Fruit fly (Drosophila melanogaster) whole organism, embryonic: ENCODE data around the gene CG17803.

Experiments
- B-H1 ChIP-seq: fragments of 200-800 bp; sonication (Bioruptor generic); IDR thresholded peaks from 3 replicates; pipeline ENCODE4 v1.3.6; 2022; ENCODE audit warnings: missing biosample characterization, missing genetic modification characterization
- CG1024 ChIP-seq: fragments of 200-800 bp; sonication (Bioruptor generic); IDR thresholded peaks from 2 replicates; pipeline ENCODE4 v1.3.6; 2022; ENCODE audit warnings: missing biosample characterization, missing genetic modification characterization
- CG10654 ChIP-seq: fragments of 200-800 bp; sonication (Bioruptor generic); optimal IDR thresholded peaks from 2 replicates; lab custom pipeline; 2016; ENCODE audit warnings: missing biosample characterization, missing genetic modification characterization
- CG11247 ChIP-seq: fragments of 200-800 bp; sonication (Bioruptor generic); IDR thresholded peaks from 2 replicates; pipeline ENCODE4 v1.3.6; 2022; ENCODE audit warnings: missing biosample characterization, missing genetic modification characterization
- CG11398 ChIP-seq: fragments of 200-800 bp; sonication (Bioruptor generic); optimal IDR thresholded peaks from 2 replicates; lab custom pipeline; 2016; ENCODE audit warnings: missing biosample characterization, missing genetic modification characterization
- CG11696 ChIP-seq: fragments of 200-800 bp; sonication (Bioruptor generic); IDR thresholded peaks from 2 replicates; pipeline ENCODE4 v1.3.6; 2022; ENCODE audit warnings: missing biosample characterization, missing genetic modification characterization
- CG11723 ChIP-seq: fragments of 200-800 bp; sonication (Bioruptor generic); optimal IDR thresholded peaks from 2 replicates; lab custom pipeline; 2017; ENCODE audit warnings: missing biosample characterization, mild to moderate bottlenecking, missing genetic modification characterization
- CG15514 ChIP-seq: fragments of 200-800 bp; sonication (Bioruptor generic); optimal IDR thresholded peaks from 3 replicates; lab custom pipeline; 2017; ENCODE audit warnings: missing biosample characterization, missing genetic modification characterization, mild to moderate bottlenecking, moderate library complexity, missing genetic modification reagents
- CG2129 ChIP-seq: fragments of 200-800 bp; sonication (Bioruptor generic); IDR thresholded peaks from 2 replicates; pipeline ENCODE4 v1.3.6; 2022; ENCODE audit warnings: missing biosample characterization, missing genetic modification characterization; ENCODE audit not compliant: partially characterized antibody
- CG2889 ChIP-seq: fragments of 200-800 bp; sonication (Bioruptor generic); IDR thresholded peaks from 3 replicates; pipeline ENCODE4 v1.3.6; 2022; ENCODE audit warnings: missing biosample characterization, missing genetic modification characterization
- CG33557 ChIP-seq: fragments of 200-800 bp; sonication (Bioruptor generic); optimal IDR thresholded peaks from 2 replicates; lab custom pipeline; 2019; ENCODE audit warnings: missing biosample characterization, mild to moderate bottlenecking, missing genetic modification characterization, moderate library complexity
- CG3847 ChIP-seq: fragments of 200-800 bp; sonication (Bioruptor generic); IDR thresholded peaks from 2 replicates; pipeline ENCODE4 v1.3.6; 2022; ENCODE audit warnings: missing biosample characterization, missing genetic modification characterization
- CG3995 ChIP-seq: fragments of 200-800 bp; sonication (Bioruptor generic); optimal IDR thresholded peaks from 3 replicates; lab custom pipeline; 2016; ENCODE audit warnings: missing biosample characterization, missing genetic modification characterization
- CG4617 ChIP-seq: fragments of 200-800 bp; sonication (Bioruptor generic); optimal IDR thresholded peaks from 3 replicates; lab custom pipeline; 2016; ENCODE audit warnings: missing biosample characterization, missing genetic modification characterization, borderline replicate concordance
- CG4854 ChIP-seq: fragments of 200-800 bp; sonication (Bioruptor generic); optimal IDR thresholded peaks from 2 replicates; lab custom pipeline; 2016; ENCODE audit warnings: missing biosample characterization, missing genetic modification characterization, inconsistent platforms
- CG6854 ChIP-seq: fragments of 200-800 bp; sonication (Bioruptor generic); optimal IDR thresholded peaks from 3 replicates; lab custom pipeline; 2017; ENCODE audit warnings: missing biosample characterization, mild to moderate bottlenecking, missing genetic modification characterization
- CG7271 ChIP-seq: fragments of 200-800 bp; sonication (Bioruptor generic); optimal IDR thresholded peaks from 2 replicates; lab custom pipeline; 2018; ENCODE audit warnings: missing biosample characterization, mild to moderate bottlenecking, missing genetic modification characterization, moderate library complexity
- CG7745 ChIP-seq: fragments of 200-800 bp; sonication (Bioruptor generic); optimal IDR thresholded peaks from 2 replicates; lab custom pipeline; 2018; ENCODE audit warnings: missing biosample characterization, mild to moderate bottlenecking, missing genetic modification characterization, moderate library complexity
- CG8290 ChIP-seq, 3 experiments: fragments of 200-800 bp; sonication (Bioruptor generic); optimal IDR thresholded peaks; 2 replicates each; lab custom pipeline; 2016 to 2019; ENCODE audit warnings: missing biosample characterization in 3 of 3, missing genetic modification characterization in 3 of 3, mild to moderate bottlenecking in 2 of 3, moderate library complexity in 1 of 3
- CG8944 ChIP-seq: fragments of 200-800 bp; sonication (Bioruptor generic); optimal IDR thresholded peaks from 3 replicates; lab custom pipeline; 2016; ENCODE audit warnings: missing biosample characterization, missing genetic modification characterization
- Dek ChIP-seq: fragments of 200-800 bp; sonication (Bioruptor generic); optimal IDR thresholded peaks from 3 replicates; lab custom pipeline; 2019; ENCODE audit warnings: missing biosample characterization, mild to moderate bottlenecking, missing genetic modification characterization, moderate library complexity
- Dp ChIP-seq: fragments of 200-800 bp; sonication (Bioruptor generic); optimal IDR thresholded peaks from 2 replicates; lab custom pipeline; 2018; ENCODE audit warnings: missing biosample characterization, mild to moderate bottlenecking, missing genetic modification characterization, moderate library complexity
- E2f2 ChIP-seq: fragments of 200-800 bp; sonication (Bioruptor generic); IDR thresholded peaks from 2 replicates; pipeline ENCODE4 v1.3.6; 2022; ENCODE audit warnings: missing biosample characterization, missing genetic modification characterization
- Fer3 ChIP-seq: fragments of 200-800 bp; sonication (Bioruptor generic); optimal IDR thresholded peaks from 2 replicates; lab custom pipeline; 2018; ENCODE audit warnings: missing biosample characterization, mild to moderate bottlenecking, missing genetic modification characterization, moderate library complexity
- Gug ChIP-seq: fragments of 200-800 bp; sonication (Bioruptor generic); IDR thresholded peaks from 4 replicates; pipeline ENCODE4 v1.3.6; 2022; ENCODE audit warnings: missing biosample characterization, missing genetic modification characterization
- H2.0 ChIP-seq: fragments of 200-800 bp; sonication (Bioruptor generic); IDR thresholded peaks from 2 replicates; pipeline ENCODE4 v1.3.6; 2022; ENCODE audit warnings: missing biosample characterization, missing genetic modification characterization
- HLHmδ ChIP-seq: fragments of 200-800 bp; sonication (Bioruptor generic); optimal IDR thresholded peaks from 2 replicates; lab custom pipeline; 2018; ENCODE audit warnings: missing biosample characterization, mild to moderate bottlenecking, missing genetic modification characterization, moderate library complexity
- HmgZ ChIP-seq: fragments of 200-800 bp; sonication (Bioruptor generic); optimal IDR thresholded peaks from 2 replicates; lab custom pipeline; 2018; ENCODE audit warnings: missing biosample characterization, mild to moderate bottlenecking, missing genetic modification characterization
- NFAT ChIP-seq: fragments of 200-800 bp; sonication (Bioruptor generic); IDR thresholded peaks from 2 replicates; pipeline ENCODE4 v1.3.6; 2022; ENCODE audit warnings: missing biosample characterization, missing genetic modification characterization
- Opbp ChIP-seq: fragments of 200-800 bp; sonication (Bioruptor generic); IDR thresholded peaks from 3 replicates; pipeline ENCODE4 v1.3.6; 2022; ENCODE audit warnings: missing biosample characterization, missing genetic modification characterization; ENCODE audit not compliant: partially characterized antibody
- Pdp1 ChIP-seq, 2 experiments: fragments of 200-800 bp; sonication (Bioruptor generic); optimal IDR thresholded peaks; 3 replicates each; lab custom pipeline; 2016; ENCODE audit warnings: missing biosample characterization in 2 of 2, missing genetic modification characterization in 2 of 2, mild to moderate bottlenecking in 1 of 2, moderate library complexity in 1 of 2
- Six4 ChIP-seq: fragments of 200-800 bp; sonication (Bioruptor generic); optimal IDR thresholded peaks from 2 replicates; lab custom pipeline; 2016; ENCODE audit warnings: missing biosample characterization, missing genetic modification characterization
- Sry-δ ChIP-seq: fragments of 200-800 bp; sonication (Bioruptor generic); optimal IDR thresholded peaks from 2 replicates; lab custom pipeline; 2016; ENCODE audit warnings: missing biosample characterization, missing genetic modification characterization
- Vsx1 ChIP-seq: fragments of 200-800 bp; sonication (Bioruptor generic); optimal IDR thresholded peaks from 2 replicates; lab custom pipeline; 2017; ENCODE audit warnings: missing biosample characterization, mild to moderate bottlenecking, missing genetic modification characterization, missing genetic modification reagents
- amos ChIP-seq: fragments of 200-800 bp; sonication (Bioruptor generic); IDR thresholded peaks from 2 replicates; pipeline ENCODE4 v1.3.6; 2022; ENCODE audit warnings: missing biosample characterization, missing genetic modification characterization; ENCODE audit not compliant: partially characterized antibody
- ara ChIP-seq: fragments of 200-800 bp; sonication (Bioruptor generic); IDR thresholded peaks from 2 replicates; pipeline ENCODE4 v1.3.6; 2022; ENCODE audit warnings: missing biosample characterization, missing genetic modification characterization
- dimm ChIP-seq: fragments of 200-800 bp; sonication (Bioruptor generic); IDR thresholded peaks from 2 replicates; pipeline ENCODE4 v1.3.6; 2022; ENCODE audit warnings: missing biosample characterization, missing genetic modification characterization
- disco-r ChIP-seq: fragments of 200-800 bp; sonication (Bioruptor generic); optimal IDR thresholded peaks from 2 replicates; lab custom pipeline; 2016; ENCODE audit warnings: missing biosample characterization, missing genetic modification characterization
- dmrt11E ChIP-seq: fragments of 200-800 bp; sonication (Bioruptor generic); optimal IDR thresholded peaks from 3 replicates; lab custom pipeline; 2018; ENCODE audit warnings: missing biosample characterization, mild to moderate bottlenecking, missing genetic modification characterization, moderate library complexity
- fd3F ChIP-seq: fragments of 200-800 bp; sonication (Bioruptor generic); optimal IDR thresholded peaks from 2 replicates; lab custom pipeline; 2018; ENCODE audit warnings: missing biosample characterization, mild to moderate bottlenecking, missing genetic modification characterization, moderate library complexity
- fd96Cb ChIP-seq: fragments of 200-800 bp; sonication (Bioruptor generic); optimal IDR thresholded peaks from 2 replicates; lab custom pipeline; 2018; ENCODE audit warnings: missing biosample characterization, mild to moderate bottlenecking, missing genetic modification characterization, moderate library complexity
- inv ChIP-seq: fragments of 200-800 bp; sonication (Bioruptor generic); IDR thresholded peaks from 2 replicates; pipeline ENCODE4 v1.3.6; 2022; ENCODE audit warnings: missing biosample characterization, missing genetic modification characterization; ENCODE audit not compliant: partially characterized antibody
- lov ChIP-seq, 2 experiments: fragments of 200-800 bp in 1 of 2; fragments of >200 bp in 1 of 2; sonication (Bioruptor generic) in 1 of 2; IDR thresholded peaks in 1 of 2; optimal IDR thresholded peaks in 1 of 2; 2 replicates in 1 of 2; 3 replicates in 1 of 2; pipeline versions ENCODE4 v1.3.6 to Lab custom; 2017 to 2022; ENCODE audit warnings: missing biosample characterization in 1 of 2, missing genetic modification characterization in 1 of 2
- ranshi ChIP-seq: fragments of 200-800 bp; sonication (Bioruptor generic); IDR thresholded peaks from 2 replicates; pipeline ENCODE4 v1.3.6; 2022; ENCODE audit warnings: missing biosample characterization, missing genetic modification characterization
- scrt ChIP-seq: fragments of 200-800 bp; sonication (Bioruptor generic); optimal IDR thresholded peaks from 2 replicates; lab custom pipeline; 2018; ENCODE audit warnings: missing biosample characterization, mild to moderate bottlenecking, missing genetic modification characterization, moderate library complexity
- sens-2 ChIP-seq: fragments of 200-800 bp; sonication (Bioruptor generic); IDR thresholded peaks from 2 replicates; pipeline ENCODE4 v1.3.6; 2022; ENCODE audit warnings: missing biosample characterization, missing genetic modification characterization
- shn ChIP-seq: fragments of 200-800 bp; sonication (Bioruptor generic); optimal IDR thresholded peaks from 3 replicates; lab custom pipeline; 2016; ENCODE audit warnings: missing biosample characterization, missing genetic modification characterization
- sna ChIP-seq: fragments of 200-800 bp; sonication (Bioruptor generic); IDR thresholded peaks from 2 replicates; pipeline ENCODE4 v1.3.6; 2022; ENCODE audit warnings: missing biosample characterization, missing genetic modification characterization; ENCODE audit not compliant: partially characterized antibody
- vvl ChIP-seq: fragments of 200-800 bp; sonication (Bioruptor generic); IDR thresholded peaks from 2 replicates; pipeline ENCODE4 v1.3.6; 2022; ENCODE audit warnings: missing biosample characterization, missing genetic modification characterization
- yki ChIP-seq: fragments of >200 bp; optimal IDR thresholded peaks from 3 replicates; lab custom pipeline; 2018

The CG17803 gene

dm6 chr3R:17809014-17809413, 7.7 kb upstream of the CG17803 start, which contains the start of gene Odj (continued):
- TF ChIP-seq Fer3 (tag; lab: Kevin White, UChicago) (no peak), CG7745 (peak; percentile 85), Gug (GFP tag; lab: Robert Waterston, UW) (no peak), CG2129 (GFP tag; lab: Robert Waterston, UW) (peak; percentile 88; the same call in 1 of the 2 replicates), CG8290 (GFP tag; optimal IDR thresholded peaks at IDR 0.05; lab: Kevin White, UChicago) (no peak), CG8290 (tag; optimal IDR thresholded peaks at IDR 0.05; lab: Kevin White, UChicago) (no peak), CG10654 (no peak), CG2889 (no peak), sna (GFP tag; lab: Robert Waterston, UW) (peak; percentile 93), E2f2 (GFP tag; lab: Robert Waterston, UW) (peak; percentile 81), NFAT (GFP tag; lab: Robert Waterston, UW) (peak; percentile 25; the same call in 1 of the 2 replicates), CG11696 (GFP tag; lab: Robert Waterston, UW) (no peak), fd3F (GFP tag; lab: Kevin White, UChicago) (no peak), CG15514 (GFP tag; lab: Kevin White, UChicago) (peak; percentile 25), CG8944 (GFP tag; lab: Kevin White, UChicago) (no peak), Opbp (GFP tag; lab: Robert Waterston, UW) (peak; percentile 93), HLHmδ (GFP tag; lab: Kevin White, UChicago) (no peak), shn (no peak), Six4 (GFP tag; lab: Kevin White, UChicago) (no peak), CG33557 (GFP tag; lab: Kevin White, UChicago) (no peak), CG1024 (no peak), CG3847 (GFP tag; lab: Robert Waterston, UW) (peak; percentile 39; the same call in 1 of the 2 replicates), Dek (tag; lab: Kevin White, UChicago) (peak; percentile 15), Pdp1 (GFP tag; optimal IDR thresholded peaks at IDR 0.05; lab: Kevin White, UChicago) (no peak), yki (lab: Kevin White, UChicago) (no peak), Dp (GFP tag; lab: Kevin White, UChicago) (peak; percentile 72), sens-2 (no peak), amos (GFP tag; lab: Robert Waterston, UW) (peak; percentile 96), disco-r (no peak), dimm (GFP tag; lab: Robert Waterston, UW) (no peak), CG11247 (no peak), CG7271 (tag; lab: Kevin White, UChicago) (no peak), CG6854 (no peak), ara (GFP tag; lab: Robert Waterston, UW) (no peak), vvl (GFP tag; lab: Robert Waterston, UW) (peak; percentile 48; the same call in 1 of the 2 replicates), CG11723 (GFP tag; lab: Kevin White, UChicago) (no peak), Vsx1 (GFP tag; lab: Kevin White, UChicago) (no peak), CG11398 (GFP tag; lab: Kevin White, UChicago) (no peak), lov (optimal IDR thresholded peaks at IDR 0.05; lab: Kevin White, UChicago) (no peak), lov (GFP tag; IDR thresholded peaks at IDR 0.05; lab: Robert Waterston, UW) (no peak), Sry-δ (GFP tag; lab: Kevin White, UChicago) (peak; percentile 91), CG4617 (GFP tag; lab: Kevin White, UChicago) (peak; percentile 51), CG4854 (no peak), CG3995 (peak; percentile 86), inv (peak; percentile 89), fd96Cb (tag; lab: Kevin White, UChicago) (no peak), B-H1 (GFP tag; lab: Robert Waterston, UW) (no peak), HmgZ (tag; lab: Kevin White, UChicago) (peak; percentile 26), dmrt11E (tag; lab: Kevin White, UChicago) (no peak), ranshi (GFP tag; lab: Robert Waterston, UW) (no peak), H2.0 (GFP tag; lab: Robert Waterston, UW) (no peak), scrt (GFP tag; lab: Kevin White, UChicago) (no peak)
